Worm (Caenorhabditis elegans): ENCODE measurements around the gene cccp-1.

DNA sequence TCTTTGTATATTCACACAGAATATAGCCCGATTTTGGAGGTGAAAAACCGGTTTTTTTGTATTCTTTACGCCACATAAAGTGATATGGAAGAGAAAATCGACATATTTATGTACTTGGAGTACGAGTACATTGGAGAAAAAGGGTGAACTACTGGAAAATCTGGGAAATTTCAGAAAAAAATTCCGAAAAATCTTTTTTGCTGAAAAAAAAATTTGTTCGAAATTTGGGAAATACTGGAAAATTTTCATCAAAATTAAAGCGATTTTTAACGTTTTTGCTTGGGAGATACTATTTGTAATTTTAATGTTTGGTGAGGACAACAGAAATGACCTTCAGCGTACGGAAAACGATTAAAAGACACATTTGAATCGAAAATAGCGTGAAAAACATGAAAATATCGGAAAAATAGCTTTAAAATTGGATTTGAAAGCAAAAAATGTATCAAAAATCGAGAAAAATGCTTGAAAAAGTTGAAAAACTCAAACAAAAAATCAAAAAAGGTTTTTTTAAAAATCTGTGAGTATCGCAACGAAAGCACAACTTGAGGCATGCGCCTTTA is 46.7 kb upstream of the cccp-1 start:
- no peak for TF ChIP-seq med-1 (GFP tag; optimal IDR thresholded peaks at IDR 0.05; ENCODE audit: insufficient read depth)
- TF ChIP-seq flt-1 (GFP tag; IDR thresholded peaks at IDR 0.05) = no peak
- no peak for TF ChIP-seq klf-2 (GFP tag; conservative IDR thresholded peaks at IDR 0.05)

Data from whole organism, midembryonic.